Fruit fly (Drosophila melanogaster) whole organism, adult: ENCODE data around the gene CG11997.

Source experiments
- CG11617 ChIP-seq: fragments of 200-800 bp; sonication (Bioruptor generic); optimal IDR thresholded peaks from 2 replicates; lab custom pipeline; 2017; ENCODE audit warnings: mild to moderate bottlenecking, missing biosample characterization, missing genetic modification reagents, missing genetic modification characterization
- CG12768 ChIP-seq: fragments of 200-800 bp; sonication (Bioruptor generic); optimal IDR thresholded peaks from 2 replicates; lab custom pipeline; 2017; ENCODE audit warnings: missing biosample characterization, missing genetic modification characterization, mild to moderate bottlenecking, moderate library complexity, missing genetic modification reagents
- CG14711 ChIP-seq: fragments of 200-800 bp; sonication (Bioruptor generic); optimal IDR thresholded peaks from 2 replicates; lab custom pipeline; 2018; ENCODE audit warnings: missing biosample characterization, mild to moderate bottlenecking, missing genetic modification characterization, moderate library complexity
- CG1620 ChIP-seq: fragments of 200-800 bp; sonication (Bioruptor generic); optimal IDR thresholded peaks from 2 replicates; lab custom pipeline; 2016; ENCODE audit warnings: missing biosample characterization, missing genetic modification characterization
- CG33017 ChIP-seq: fragments of 200-800 bp; sonication (Bioruptor generic); optimal IDR thresholded peaks from 2 replicates; lab custom pipeline; 2018; ENCODE audit warnings: missing biosample characterization, mild to moderate bottlenecking, missing genetic modification characterization, moderate library complexity
- CG5204 ChIP-seq: fragments of 200-800 bp; sonication (Bioruptor generic); optimal IDR thresholded peaks from 2 replicates; lab custom pipeline; 2016; ENCODE audit warnings: missing biosample characterization, missing genetic modification characterization
- CG7045 ChIP-seq: fragments of 200-800 bp; sonication (Bioruptor generic); optimal IDR thresholded peaks from 2 replicates; lab custom pipeline; 2017; ENCODE audit warnings: missing biosample characterization, mild to moderate bottlenecking, missing genetic modification characterization
- CG7101 ChIP-seq: fragments of 200-800 bp; sonication (Bioruptor generic); optimal IDR thresholded peaks from 2 replicates; lab custom pipeline; 2018; ENCODE audit warnings: missing biosample characterization, mild to moderate bottlenecking, missing genetic modification characterization, moderate library complexity
- Clk ChIP-seq: fragments of 200-800 bp; sonication (Bioruptor generic); optimal IDR thresholded peaks from 2 replicates; lab custom pipeline; 2017; ENCODE audit warnings: missing biosample characterization, missing genetic modification characterization
- Crg-1 ChIP-seq: fragments of 200-800 bp; sonication (Bioruptor generic); optimal IDR thresholded peaks from 2 replicates; lab custom pipeline; 2016; ENCODE audit warnings: missing biosample characterization, missing genetic modification characterization
- Hr96 ChIP-seq: fragments of 200-800 bp; sonication (Bioruptor generic); optimal IDR thresholded peaks from 2 replicates; lab custom pipeline; 2016; ENCODE audit warnings: missing biosample characterization, missing genetic modification characterization
- Mnt ChIP-seq: fragments of 200-800 bp; sonication (Bioruptor generic); optimal IDR thresholded peaks from 2 replicates; lab custom pipeline; 2016; ENCODE audit warnings: missing biosample characterization, mild to moderate bottlenecking, missing genetic modification characterization
- bab1 ChIP-seq: fragments of 200-800 bp; sonication (Bioruptor generic); optimal IDR thresholded peaks from 3 replicates; lab custom pipeline; 2019; ENCODE audit warnings: missing biosample characterization, mild to moderate bottlenecking, missing genetic modification characterization, moderate library complexity
- cic ChIP-seq: fragments of 200-800 bp; sonication (Bioruptor generic); optimal IDR thresholded peaks from 2 replicates; lab custom pipeline; 2017; ENCODE audit warnings: missing biosample characterization, mild to moderate bottlenecking, missing genetic modification characterization, moderate library complexity
- cnc ChIP-seq, 2 experiments: fragments of >200 bp; optimal IDR thresholded peaks; 2 replicates each; lab custom pipeline; 2017
- kay ChIP-seq: fragments of 200-800 bp; sonication (Bioruptor generic); peaks from one replicate; lab custom pipeline; 2016; ENCODE audit warnings: missing biosample characterization, missing genetic modification characterization, borderline replicate concordance
- ovo ChIP-seq: fragments of 200-800 bp; sonication (Bioruptor generic); optimal IDR thresholded peaks from 2 replicates; lab custom pipeline; 2016; ENCODE audit warnings: missing biosample characterization, missing genetic modification characterization
- pad ChIP-seq: fragments of 200-800 bp; sonication (Bioruptor generic); optimal IDR thresholded peaks from 3 replicates; lab custom pipeline; 2017; ENCODE audit warnings: missing biosample characterization, missing genetic modification characterization, mild to moderate bottlenecking, moderate library complexity, missing genetic modification reagents
- tj ChIP-seq: fragments of 200-800 bp; sonication (Bioruptor generic); optimal IDR thresholded peaks from 3 replicates; lab custom pipeline; 2017; ENCODE audit warnings: missing biosample characterization, mild to moderate bottlenecking, missing genetic modification characterization, moderate library complexity
- toe ChIP-seq: fragments of 200-800 bp; sonication (Bioruptor generic); optimal IDR thresholded peaks from 2 replicates; lab custom pipeline; 2016; ENCODE audit warnings: missing biosample characterization, missing genetic modification characterization

The CG11997 gene

dm6 chr3R:9140914-9141313 lies 36.4 kb upstream of the CG11997 start:
- TF ChIP-seq CG1620 (GFP tag; lab: Kevin White, UChicago) (no peak), toe (GFP tag; lab: Kevin White, UChicago) (no peak), CG7045 (GFP tag; lab: Kevin White, UChicago) (no peak), CG7101 (tag; lab: Kevin White, UChicago) (no peak), tj (GFP tag; lab: Kevin White, UChicago) (no peak), Crg-1 (GFP tag; lab: Kevin White, UChicago) (no peak), Mnt (GFP tag; lab: Kevin White, UChicago) (no peak), CG33017 (no peak), CG12768 (GFP tag; lab: Kevin White, UChicago) (no peak), kay (no peak), CG14711 (no peak), cnc (optimal IDR thresholded peaks at IDR 0.05; lab: Kevin White, UChicago) (no peak), Clk (GFP tag; lab: Kevin White, UChicago) (no peak), Hr96 (no peak), ovo (GFP tag; lab: Kevin White, UChicago) (no peak), bab1 (GFP tag; lab: Kevin White, UChicago) (no peak), cic (GFP tag; lab: Kevin White, UChicago) (no peak), pad (GFP tag; lab: Kevin White, UChicago) (no peak), CG11617 (GFP tag; lab: Kevin White, UChicago) (no peak)

- TF ChIP-seq CG14711: no peak
- no peak for TF ChIP-seq kay
- TF ChIP-seq cic (GFP tag; lab: Kevin White, UChicago): no peak
- TF ChIP-seq CG11617 (GFP tag; lab: Kevin White, UChicago): no peak
- no peak for TF ChIP-seq pad (GFP tag; lab: Kevin White, UChicago)
- TF ChIP-seq CG7045 (GFP tag; lab: Kevin White, UChicago): no peak
- TF ChIP-seq CG5204 (GFP tag; lab: Kevin White, UChicago): no peak
- no peak for TF ChIP-seq CG1620 (GFP tag; lab: Kevin White, UChicago)
- no peak for TF ChIP-seq CG7101 (tag; lab: Kevin White, UChicago)
- TF ChIP-seq tj (GFP tag; lab: Kevin White, UChicago): no peak
- TF ChIP-seq CG33017: no peak
- TF ChIP-seq Mnt (GFP tag; lab: Kevin White, UChicago): no peak
- TF ChIP-seq bab1 (GFP tag; lab: Kevin White, UChicago): no peak
- no peak for TF ChIP-seq Clk (GFP tag; lab: Kevin White, UChicago)
- no peak for TF ChIP-seq Hr96
Observed at dm6 chr3R:9144003-9144721, 33.2 kb upstream of the CG11997 start.

- TF ChIP-seq kay: no peak
- no peak for TF ChIP-seq CG5204 (GFP tag; lab: Kevin White, UChicago)
- TF ChIP-seq Hr96: no peak
- no peak for TF ChIP-seq tj (GFP tag; lab: Kevin White, UChicago)
- TF ChIP-seq CG14711: no peak
- no peak for TF ChIP-seq CG33017
- TF ChIP-seq cnc (optimal IDR thresholded peaks at IDR 0.05; lab: Kevin White, UChicago): no peak
- TF ChIP-seq CG1620 (GFP tag; lab: Kevin White, UChicago): no peak
- TF ChIP-seq Crg-1 (GFP tag; lab: Kevin White, UChicago): no peak
- no peak for TF ChIP-seq Mnt (GFP tag; lab: Kevin White, UChicago)
Observed at dm6 chr3R:9145098-9145497, 32.2 kb upstream of the CG11997 start.

dm6 chr3R:9147458-9147857 lies 29.9 kb upstream of the CG11997 start:
- TF ChIP-seq tj (GFP tag; lab: Kevin White, UChicago) (no peak), Mnt (GFP tag; lab: Kevin White, UChicago) (no peak), CG1620 (GFP tag; lab: Kevin White, UChicago) (no peak), CG5204 (GFP tag; lab: Kevin White, UChicago) (no peak), Clk (GFP tag; lab: Kevin White, UChicago) (no peak), ovo (GFP tag; lab: Kevin White, UChicago) (no peak), CG12768 (GFP tag; lab: Kevin White, UChicago) (no peak), kay (no peak), toe (GFP tag; lab: Kevin White, UChicago) (no peak), bab1 (GFP tag; lab: Kevin White, UChicago) (no peak), CG7101 (tag; lab: Kevin White, UChicago) (no peak), pad (GFP tag; lab: Kevin White, UChicago) (no peak), Hr96 (no peak), CG14711 (no peak), Crg-1 (GFP tag; lab: Kevin White, UChicago) (no peak)

- TF ChIP-seq CG11617 (GFP tag; lab: Kevin White, UChicago): no peak
- TF ChIP-seq tj (GFP tag; lab: Kevin White, UChicago): no peak
- peak; percentile 48 for TF ChIP-seq kay
- TF ChIP-seq CG7101 (tag; lab: Kevin White, UChicago): no peak
- TF ChIP-seq Clk (GFP tag; lab: Kevin White, UChicago): no peak
- no peak for TF ChIP-seq Crg-1 (GFP tag; lab: Kevin White, UChicago)
- TF ChIP-seq pad (GFP tag; lab: Kevin White, UChicago): no peak
- no peak for TF ChIP-seq Hr96
- no peak for TF ChIP-seq cic (GFP tag; lab: Kevin White, UChicago)
Observed at dm6 chr3R:9149799-9150198, 27.5 kb upstream of the CG11997 start.
